Worm (Caenorhabditis elegans): ENCODE results near the gene T19D12.6.

T19D12.6 gene

DNA sequence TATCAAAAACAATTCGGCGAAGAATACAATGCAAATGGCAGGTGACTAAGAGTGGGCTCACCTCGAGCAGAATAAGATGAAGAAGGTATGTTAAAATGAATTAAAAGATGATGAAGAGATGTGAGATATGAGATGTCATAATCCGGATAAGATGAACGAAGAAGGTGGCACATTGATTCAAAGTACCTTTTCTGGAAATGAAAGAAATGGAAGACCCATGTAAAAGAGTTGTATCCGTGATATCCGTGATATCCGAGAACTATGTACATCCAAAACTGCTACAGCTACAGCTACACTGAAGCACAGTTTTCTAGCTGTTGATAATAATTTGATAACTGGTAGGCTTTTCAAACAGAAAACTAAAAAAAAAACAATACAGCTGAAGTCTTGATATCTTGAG lies 6.1 kb upstream of the T19D12.6 start, which contains the start of gene oig-8:
Gene oig-8 (minus strand): TSS at position 101 of the 400 bp plus-strand sequence.
- TF ChIP-seq fos-1 (tag; optimal IDR thresholded peaks at IDR 0.05) (no peak), mab-5 (tag; optimal IDR thresholded peaks at IDR 0.05) (no peak), ZK546.5 (tag; optimal IDR thresholded peaks at IDR 0.05) (no peak), sem-4 (tag; optimal IDR thresholded peaks at IDR 0.05) (no peak), aly-2 (tag; optimal IDR thresholded peaks at IDR 0.05) (no peak)

DNA sequence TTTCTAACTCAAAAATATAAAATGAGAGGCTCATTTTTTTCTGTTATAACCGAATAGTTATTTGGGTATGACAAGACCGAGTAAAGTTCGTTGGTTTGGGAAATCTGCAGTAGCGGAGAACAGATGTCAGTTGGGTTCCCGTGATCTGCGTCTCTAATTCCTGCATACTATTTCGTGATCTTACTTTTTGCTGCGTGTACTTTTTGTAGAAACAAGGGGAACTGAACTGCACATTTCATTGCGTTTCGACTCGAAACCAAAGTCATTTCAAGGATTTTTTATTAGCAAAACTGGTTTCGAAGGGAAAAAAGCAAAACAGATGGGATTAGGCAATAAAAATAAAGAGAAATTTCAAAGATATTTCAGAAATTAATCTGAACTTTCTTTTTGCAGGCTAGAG lies 4.0 kb upstream of the T19D12.6 start:
- TF ChIP-seq nhr-10 (tag; optimal IDR thresholded peaks at IDR 0.05) (no peak), crh-2 (tag; optimal IDR thresholded peaks at IDR 0.05) (no peak), nhr-25 (tag; optimal IDR thresholded peaks at IDR 0.05) (no peak), C34F6.9 (tag; optimal IDR thresholded peaks at IDR 0.05) (no peak), dmd-4 (tag; optimal IDR thresholded peaks at IDR 0.05) (no peak), mbf-1 (tag; optimal IDR thresholded peaks at IDR 0.05) (no peak), nhr-11 (tag; optimal IDR thresholded peaks at IDR 0.05) (no peak), peb-1 (tag; optimal IDR thresholded peaks at IDR 0.05) (no peak), aly-2 (tag; optimal IDR thresholded peaks at IDR 0.05) (no peak), nhr-12 (tag; optimal IDR thresholded peaks at IDR 0.05) (no peak), nhr-237 (tag; optimal IDR thresholded peaks at IDR 0.05) (no peak), Y55F3AM.14 (GFP tag; optimal IDR thresholded peaks at IDR 0.05) (no peak), sma-3 (GFP tag; optimal IDR thresholded peaks at IDR 0.05) (no peak), sma-9 (GFP tag; optimal IDR thresholded peaks at IDR 0.05) (no peak), sma-9 (tag; optimal IDR thresholded peaks at IDR 0.05) (no peak), R02D3.7 (tag; optimal IDR thresholded peaks at IDR 0.05) (no peak), ztf-1 (GFP tag; conservative IDR thresholded peaks at IDR 0.05) (no peak), nhr-21 (tag; optimal IDR thresholded peaks at IDR 0.05) (no peak), snpc-4 (tag; optimal IDR thresholded peaks at IDR 0.05) (no peak), lin-13 (GFP tag; optimal IDR thresholded peaks at IDR 0.05) (no peak)

DNA sequence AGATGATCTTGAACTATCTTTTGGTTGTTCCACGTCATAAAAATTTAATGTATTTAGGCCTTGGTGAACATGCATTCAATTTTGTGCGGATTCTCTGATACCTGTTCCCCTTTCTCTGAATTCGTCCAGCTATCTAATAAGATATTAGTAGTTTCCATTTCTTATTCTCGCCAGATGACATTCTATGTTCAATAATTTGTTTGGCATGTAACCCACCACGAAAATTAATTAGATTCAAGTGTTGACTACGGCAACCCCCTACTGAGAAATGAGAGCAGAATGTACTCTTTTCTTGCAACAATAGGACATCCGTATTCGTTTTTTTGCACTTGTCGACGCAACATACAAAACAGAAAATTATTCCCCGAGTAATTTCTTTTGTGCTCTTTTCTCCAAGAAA lies 737 bp downstream of the T19D12.6 start:
- TF ChIP-seq lin-39 (tag; optimal IDR thresholded peaks at IDR 0.05): no peak
- TF ChIP-seq R02D3.7 (tag; optimal IDR thresholded peaks at IDR 0.05): no peak
- TF ChIP-seq nhr-77 (tag; optimal IDR thresholded peaks at IDR 0.05): no peak
- TF ChIP-seq nhr-237 (tag; optimal IDR thresholded peaks at IDR 0.05): no peak
- no peak for TF ChIP-seq gmeb-1 (tag; optimal IDR thresholded peaks at IDR 0.05)
- no peak for TF ChIP-seq lin-13 (GFP tag; optimal IDR thresholded peaks at IDR 0.05)
- TF ChIP-seq mab-5 (tag; optimal IDR thresholded peaks at IDR 0.05): no peak
- TF ChIP-seq alr-1 (tag; optimal IDR thresholded peaks at IDR 0.05): no peak
- no peak for TF ChIP-seq zag-1 (tag; optimal IDR thresholded peaks at IDR 0.05)
- no peak for TF ChIP-seq nhr-10 (tag; optimal IDR thresholded peaks at IDR 0.05)
- no peak for TF ChIP-seq ztf-1 (GFP tag; conservative IDR thresholded peaks at IDR 0.05)
- TF ChIP-seq C34F6.9 (tag; optimal IDR thresholded peaks at IDR 0.05): no peak
- no peak for TF ChIP-seq ama-1 (optimal IDR thresholded peaks at IDR 0.05)
- no peak for TF ChIP-seq lsy-2 (tag; optimal IDR thresholded peaks at IDR 0.05)
- no peak for TF ChIP-seq ztf-11 (tag; optimal IDR thresholded peaks at IDR 0.05)
- TF ChIP-seq elt-3 (tag; optimal IDR thresholded peaks at IDR 0.05): no peak
- TF ChIP-seq sma-3 (GFP tag; optimal IDR thresholded peaks at IDR 0.05): no peak

DNA sequence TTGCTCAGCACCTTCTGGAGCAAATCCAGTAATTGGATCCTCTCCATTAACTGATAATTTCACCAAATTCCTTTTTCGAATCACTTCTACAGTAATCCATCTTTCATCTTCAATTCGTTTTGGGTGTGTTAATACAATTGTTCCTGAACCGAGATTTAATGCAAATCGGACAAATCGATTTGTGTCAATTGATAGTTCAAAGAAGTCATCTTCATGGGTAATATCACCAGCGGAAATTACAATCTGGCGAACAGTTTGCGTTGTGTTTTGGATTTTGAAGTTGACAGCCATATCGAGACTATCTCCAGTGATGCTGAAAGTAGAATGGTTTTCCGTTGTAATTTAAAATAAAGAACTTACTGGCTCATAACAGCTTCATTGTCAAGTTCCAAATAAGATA lies 5.1 kb downstream of the T19D12.6 start:
- TF ChIP-seq dmd-4 (tag; optimal IDR thresholded peaks at IDR 0.05) (no peak), lin-39 (tag; optimal IDR thresholded peaks at IDR 0.05) (no peak), blmp-1 (tag; optimal IDR thresholded peaks at IDR 0.05; ENCODE audit: insufficient read depth) (no peak), nhr-10 (tag; optimal IDR thresholded peaks at IDR 0.05) (no peak), ztf-1 (GFP tag; conservative IDR thresholded peaks at IDR 0.05) (no peak), ztf-4 (tag; optimal IDR thresholded peaks at IDR 0.05) (no peak), egl-27 (tag; optimal IDR thresholded peaks at IDR 0.05) (no peak), mab-5 (tag; optimal IDR thresholded peaks at IDR 0.05) (no peak), elt-1 (tag; optimal IDR thresholded peaks at IDR 0.05) (no peak), mdl-1 (tag; optimal IDR thresholded peaks at IDR 0.05) (no peak), nhr-237 (tag; optimal IDR thresholded peaks at IDR 0.05) (no peak), fos-1 (tag; optimal IDR thresholded peaks at IDR 0.05) (no peak), unc-55 (GFP tag; optimal IDR thresholded peaks at IDR 0.05) (no peak), alr-1 (tag; optimal IDR thresholded peaks at IDR 0.05) (no peak), unc-62 (GFP tag; optimal IDR thresholded peaks at IDR 0.05) (no peak), sma-9 (GFP tag; optimal IDR thresholded peaks at IDR 0.05) (no peak), sma-9 (tag; optimal IDR thresholded peaks at IDR 0.05) (no peak)
